Worm (Caenorhabditis elegans) whole organism, early embryonic: ENCODE results near the gene ttr-13.

ENCODE experiments used
- ama-1 ChIP-seq: fragments of 150-350 bp; optimal IDR thresholded peaks from 2 replicates; lab custom pipeline; 2014
- flt-1 ChIP-seq: fragments of 200-800 bp; sonication (Bioruptor generic); IDR thresholded peaks from 2 replicates; pipeline ENCODE4 v1.3.6; 2022; ENCODE audit warnings: missing genetic modification characterization, missing compliant biosample characterization

- TF ChIP-seq ama-1 (lab: Kevin White, UChicago) (no peak), flt-1 (no peak)
These were observed 2.4 kb downstream of the ttr-13 start, which contains the start of gene F46B3.16 for ce11 chrV:20634330-20634729.
